Worm (Caenorhabditis elegans): Measurements from ENCODE around the gene Y54E2A.7.

DNA sequence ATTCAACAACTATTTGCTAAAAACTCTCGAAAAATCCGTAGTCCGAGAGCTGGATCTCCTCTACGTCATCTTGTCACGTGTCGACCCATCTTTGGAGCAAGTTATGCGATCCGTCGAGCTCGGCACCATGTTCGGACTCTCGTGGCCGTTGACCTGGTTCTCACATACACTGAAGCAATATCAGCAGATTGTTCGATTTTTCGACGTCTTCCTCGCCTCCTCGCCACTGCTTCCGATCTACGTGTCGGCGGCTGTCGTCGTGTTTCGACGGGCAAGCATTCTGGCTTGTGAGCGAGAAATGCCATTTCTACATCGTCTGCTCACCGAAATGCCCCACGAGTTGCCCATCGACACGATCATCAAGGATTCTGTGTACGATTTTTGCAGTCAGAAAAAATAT lies 26.6 kb upstream of the Y54E2A.7 start:
- no peak for TF ChIP-seq ztf-22 (GFP tag; optimal IDR thresholded peaks at IDR 0.05)
- TF ChIP-seq pha-4 (tag; optimal IDR thresholded peaks at IDR 0.05), result no peak
- no peak for TF ChIP-seq lin-54 (GFP tag; optimal IDR thresholded peaks at IDR 0.05)
- no peak for TF ChIP-seq ztf-3 (GFP tag; optimal IDR thresholded peaks at IDR 0.05)
- no peak for TF ChIP-seq unc-62 (GFP tag; optimal IDR thresholded peaks at IDR 0.05)
- TF ChIP-seq akir-1 (GFP tag; optimal IDR thresholded peaks at IDR 0.05), result no peak

Measured in whole organism, young adult.